Fruit fly (Drosophila melanogaster) whole organism, embryonic: ENCODE results near the gene Rdh.

Experiments
- Bgb ChIP-seq: fragments of 200-800 bp; sonication (Bioruptor generic); IDR thresholded peaks from 2 replicates; pipeline ENCODE4 v1.3.6; 2022; ENCODE audit warnings: missing biosample characterization, missing genetic modification characterization; ENCODE audit not compliant: partially characterized antibody
- Blimp-1 ChIP-seq: fragments of 200-800 bp; sonication (Bioruptor generic); optimal IDR thresholded peaks from 3 replicates; lab custom pipeline; 2018; ENCODE audit warnings: missing biosample characterization, missing genetic modification characterization, mild to moderate bottlenecking, moderate library complexity, missing genetic modification reagents
- CG1024 ChIP-seq: fragments of 200-800 bp; sonication (Bioruptor generic); IDR thresholded peaks from 2 replicates; pipeline ENCODE4 v1.3.6; 2022; ENCODE audit warnings: missing biosample characterization, missing genetic modification characterization
- CG10462 ChIP-seq: fragments of 200-800 bp; sonication (Bioruptor generic); optimal IDR thresholded peaks from 2 replicates; lab custom pipeline; 2016; ENCODE audit warnings: missing biosample characterization, missing genetic modification characterization
- CG11456 ChIP-seq: fragments of 200-800 bp; sonication (Bioruptor generic); IDR thresholded peaks from 3 replicates; pipeline ENCODE4 v1.3.6; 2022; ENCODE audit warnings: missing biosample characterization, missing genetic modification characterization
- CG13296 ChIP-seq: fragments of 200-800 bp; sonication (Bioruptor generic); optimal IDR thresholded peaks from 3 replicates; lab custom pipeline; 2018; ENCODE audit warnings: missing biosample characterization, mild to moderate bottlenecking, missing genetic modification characterization
- CG14014 ChIP-seq: fragments of 200-800 bp; sonication (Bioruptor generic); IDR thresholded peaks from 2 replicates; pipeline ENCODE4 v1.3.6; 2022; ENCODE audit warnings: missing biosample characterization, missing genetic modification characterization
- CG14050 ChIP-seq: fragments of 200-800 bp; sonication (Bioruptor generic); IDR thresholded peaks from 3 replicates; pipeline ENCODE4 v1.3.6; 2022; ENCODE audit warnings: missing biosample characterization, missing genetic modification characterization
- CG14860 ChIP-seq: fragments of 200-800 bp; sonication (Bioruptor generic); IDR thresholded peaks from 3 replicates; pipeline ENCODE4 v1.3.6; 2022; ENCODE audit warnings: missing biosample characterization, missing genetic modification characterization; ENCODE audit not compliant: partially characterized antibody
- CG17186 ChIP-seq: fragments of 200-800 bp; sonication (Bioruptor generic); optimal IDR thresholded peaks from 3 replicates; lab custom pipeline; 2017; ENCODE audit warnings: missing biosample characterization, missing genetic modification reagents, missing genetic modification characterization
- CG18262 ChIP-seq: fragments of 200-800 bp; optimal IDR thresholded peaks from 3 replicates; lab custom pipeline; 2019; ENCODE audit warnings: missing biosample characterization, mild to moderate bottlenecking, missing genetic modification characterization, moderate library complexity
- CG2712 ChIP-seq: fragments of 200-800 bp; optimal IDR thresholded peaks from 3 replicates; lab custom pipeline; 2019; ENCODE audit warnings: missing biosample characterization, mild to moderate bottlenecking, missing genetic modification characterization, moderate library complexity
- CG3726 ChIP-seq: fragments of 200-800 bp; sonication (Bioruptor generic); IDR thresholded peaks from 3 replicates; pipeline ENCODE4, ENCODE4 v1.3.6; 2022; ENCODE audit warnings: missing biosample characterization, missing genetic modification characterization
- CG42726 ChIP-seq: fragments of 200-800 bp; sonication (Bioruptor generic); IDR thresholded peaks from 2 replicates; pipeline ENCODE4 v1.3.6; 2022; ENCODE audit warnings: missing biosample characterization, missing genetic modification characterization; ENCODE audit not compliant: partially characterized antibody
- CG4328 ChIP-seq: fragments of 200-800 bp; sonication (Bioruptor generic); optimal IDR thresholded peaks from 3 replicates; lab custom pipeline; 2017; ENCODE audit warnings: missing biosample characterization, missing genetic modification reagents, missing genetic modification characterization
- CG7786 ChIP-seq: fragments of 200-800 bp; sonication (Bioruptor generic); optimal IDR thresholded peaks from 2 replicates; lab custom pipeline; 2016; ENCODE audit warnings: missing biosample characterization, missing genetic modification characterization
- CG7839 ChIP-seq: fragments of 200-800 bp; sonication (Bioruptor generic); optimal IDR thresholded peaks from 3 replicates; lab custom pipeline; 2018; ENCODE audit warnings: missing biosample characterization, mild to moderate bottlenecking, missing genetic modification characterization, moderate library complexity
- CG8944 ChIP-seq: fragments of 200-800 bp; sonication (Bioruptor generic); optimal IDR thresholded peaks from 3 replicates; lab custom pipeline; 2016; ENCODE audit warnings: missing biosample characterization, missing genetic modification characterization
- CG9727 ChIP-seq: fragments of 200-800 bp; sonication (Bioruptor generic); optimal IDR thresholded peaks from 3 replicates; lab custom pipeline; 2017; ENCODE audit warnings: missing biosample characterization, mild to moderate bottlenecking, missing genetic modification characterization
- Camta ChIP-seq: fragments of 200-800 bp; sonication (Bioruptor generic); optimal IDR thresholded peaks from 2 replicates; lab custom pipeline; 2016; ENCODE audit warnings: missing biosample characterization, missing genetic modification characterization
- Dfd ChIP-seq, 2 experiments: fragments of >200 bp; optimal IDR thresholded peaks; 2 replicates each; lab custom pipeline; 2017; ENCODE audit warnings: missing biosample characterization in 2 of 2, missing genetic modification characterization in 2 of 2
- Dref ChIP-seq: fragments of 200-800 bp; sonication (Bioruptor generic); IDR thresholded peaks from 2 replicates; pipeline ENCODE4 v1.3.6; 2022; ENCODE audit warnings: missing biosample characterization, missing genetic modification characterization
- Hr3 ChIP-seq: fragments of 200-800 bp; sonication (Bioruptor generic); optimal IDR thresholded peaks from 3 replicates; lab custom pipeline; 2016; ENCODE audit warnings: missing biosample characterization, missing genetic modification characterization
- MBD-R2 ChIP-seq: fragments of 200-800 bp; sonication (Bioruptor generic); IDR thresholded peaks from 2 replicates; pipeline ENCODE4 v1.3.6; 2022; ENCODE audit warnings: missing biosample characterization, missing genetic modification characterization
- Opbp ChIP-seq: fragments of 200-800 bp; sonication (Bioruptor generic); IDR thresholded peaks from 3 replicates; pipeline ENCODE4 v1.3.6; 2022; ENCODE audit warnings: missing biosample characterization, missing genetic modification characterization; ENCODE audit not compliant: partially characterized antibody
- Pdp1 ChIP-seq, 2 experiments: fragments of 200-800 bp; sonication (Bioruptor generic); optimal IDR thresholded peaks; 3 replicates each; lab custom pipeline; 2016; ENCODE audit warnings: missing biosample characterization in 2 of 2, missing genetic modification characterization in 2 of 2, mild to moderate bottlenecking in 1 of 2, moderate library complexity in 1 of 2
- Rfx ChIP-seq: fragments of 200-800 bp; sonication (Bioruptor generic); IDR thresholded peaks from 2 replicates; pipeline ENCODE4 v1.3.6; 2022; ENCODE audit warnings: missing biosample characterization, missing genetic modification characterization
- Sry-β ChIP-seq: fragments of 200-800 bp; sonication (Bioruptor generic); optimal IDR thresholded peaks from 2 replicates; lab custom pipeline; 2018; ENCODE audit warnings: missing biosample characterization, mild to moderate bottlenecking, missing genetic modification characterization, moderate library complexity
- Tbp ChIP-seq: fragments of >200 bp; optimal IDR thresholded peaks from 2 replicates; lab custom pipeline; 2018; ENCODE audit warnings: missing biosample characterization, missing genetic modification characterization
- Vsx1 ChIP-seq: fragments of 200-800 bp; sonication (Bioruptor generic); optimal IDR thresholded peaks from 2 replicates; lab custom pipeline; 2017; ENCODE audit warnings: missing biosample characterization, mild to moderate bottlenecking, missing genetic modification characterization, missing genetic modification reagents
- ap ChIP-seq: fragments of 200-800 bp; sonication (Bioruptor generic); IDR thresholded peaks from 2 replicates; pipeline ENCODE4 v1.3.6; 2022; ENCODE audit warnings: missing biosample characterization, missing genetic modification characterization
- bbx ChIP-seq: fragments of 200-800 bp; sonication (Bioruptor generic); IDR thresholded peaks from 2 replicates; pipeline ENCODE4 v1.3.6; 2022; ENCODE audit warnings: missing biosample characterization, missing genetic modification characterization; ENCODE audit not compliant: partially characterized antibody
- dati ChIP-seq: fragments of 200-800 bp; sonication (Bioruptor generic); IDR thresholded peaks from 2 replicates; pipeline ENCODE4 v1.3.6; 2022; ENCODE audit warnings: missing biosample characterization, missing genetic modification characterization
- dimm ChIP-seq: fragments of 200-800 bp; sonication (Bioruptor generic); IDR thresholded peaks from 2 replicates; pipeline ENCODE4 v1.3.6; 2022; ENCODE audit warnings: missing biosample characterization, missing genetic modification characterization
- disco-r ChIP-seq: fragments of 200-800 bp; sonication (Bioruptor generic); optimal IDR thresholded peaks from 2 replicates; lab custom pipeline; 2016; ENCODE audit warnings: missing biosample characterization, missing genetic modification characterization
- dpn ChIP-seq, 2 experiments: fragments of 200-800 bp; sonication (Bioruptor generic); optimal IDR thresholded peaks; 3 replicates each; lab custom pipeline; 2016; ENCODE audit warnings: missing biosample characterization in 2 of 2, missing genetic modification characterization in 2 of 2
- esg ChIP-seq: fragments of 200-800 bp; sonication (Bioruptor generic); conservative IDR thresholded peaks from 2 replicates; pipeline ENCODE4 v1.3.6; 2022; ENCODE audit warnings: missing biosample characterization, missing genetic modification characterization
- fd96Cb ChIP-seq: fragments of 200-800 bp; sonication (Bioruptor generic); optimal IDR thresholded peaks from 2 replicates; lab custom pipeline; 2018; ENCODE audit warnings: missing biosample characterization, mild to moderate bottlenecking, missing genetic modification characterization, moderate library complexity
- fru ChIP-seq: fragments of >200 bp; optimal IDR thresholded peaks from 2 replicates; lab custom pipeline; 2017
- gem ChIP-seq: fragments of 200-800 bp; sonication (Bioruptor generic); optimal IDR thresholded peaks from 2 replicates; lab custom pipeline; 2019; ENCODE audit warnings: missing biosample characterization, mild to moderate bottlenecking, missing genetic modification characterization, moderate library complexity
- ham ChIP-seq: fragments of 200-800 bp; sonication (Bioruptor generic); IDR thresholded peaks from 2 replicates; pipeline ENCODE4 v1.3.6; 2022; ENCODE audit warnings: missing biosample characterization, missing genetic modification characterization
- ken ChIP-seq: fragments of 200-800 bp; sonication (Bioruptor generic); IDR thresholded peaks from 3 replicates; pipeline ENCODE4 v1.3.6; 2022; ENCODE audit warnings: missing biosample characterization, missing genetic modification characterization
- lilli ChIP-seq: fragments of 200-800 bp; sonication (Bioruptor generic); optimal IDR thresholded peaks from 3 replicates; lab custom pipeline; 2016; ENCODE audit warnings: missing biosample characterization, missing genetic modification characterization
- phol ChIP-seq: fragments of 200-800 bp; sonication (Bioruptor generic); optimal IDR thresholded peaks from 3 replicates; lab custom pipeline; 2018; ENCODE audit warnings: missing biosample characterization, mild to moderate bottlenecking, missing genetic modification characterization, moderate library complexity
- sd ChIP-seq: fragments of 200-800 bp; sonication (Bioruptor generic); optimal IDR thresholded peaks from 3 replicates; lab custom pipeline; 2018; ENCODE audit warnings: missing biosample characterization, mild to moderate bottlenecking, missing genetic modification characterization, moderate library complexity
- sisA ChIP-seq: fragments of 200-800 bp; sonication (Bioruptor generic); IDR thresholded peaks from 2 replicates; pipeline ENCODE4 v1.3.6; 2022; ENCODE audit warnings: missing biosample characterization, missing genetic modification characterization
- slbo ChIP-seq: fragments of 200-800 bp; sonication (Bioruptor generic); IDR thresholded peaks from 2 replicates; pipeline ENCODE4 v1.3.6; 2022; ENCODE audit warnings: missing biosample characterization, missing genetic modification characterization
- ssp ChIP-seq: fragments of 200-800 bp; sonication (Bioruptor generic); IDR thresholded peaks from 2 replicates; pipeline ENCODE4 v1.3.6; 2022; ENCODE audit warnings: missing biosample characterization, missing genetic modification characterization
- toy ChIP-seq: fragments of 200-800 bp; sonication (Bioruptor generic); IDR thresholded peaks from 2 replicates; pipeline ENCODE4 v1.3.6; 2022; ENCODE audit warnings: missing biosample characterization, missing genetic modification characterization
- ttk ChIP-seq: fragments of 200-800 bp; sonication (Bioruptor generic); IDR thresholded peaks from 2 replicates; pipeline ENCODE4 v2.1.2; 2022; ENCODE audit warnings: missing biosample characterization, missing genetic modification characterization
- twi ChIP-seq: fragments of 200-800 bp; optimal IDR thresholded peaks from 2 replicates; lab custom pipeline; 2019; ENCODE audit warnings: missing biosample characterization, mild to moderate bottlenecking, missing genetic modification characterization, moderate library complexity

Gene Rdh

DNA sequence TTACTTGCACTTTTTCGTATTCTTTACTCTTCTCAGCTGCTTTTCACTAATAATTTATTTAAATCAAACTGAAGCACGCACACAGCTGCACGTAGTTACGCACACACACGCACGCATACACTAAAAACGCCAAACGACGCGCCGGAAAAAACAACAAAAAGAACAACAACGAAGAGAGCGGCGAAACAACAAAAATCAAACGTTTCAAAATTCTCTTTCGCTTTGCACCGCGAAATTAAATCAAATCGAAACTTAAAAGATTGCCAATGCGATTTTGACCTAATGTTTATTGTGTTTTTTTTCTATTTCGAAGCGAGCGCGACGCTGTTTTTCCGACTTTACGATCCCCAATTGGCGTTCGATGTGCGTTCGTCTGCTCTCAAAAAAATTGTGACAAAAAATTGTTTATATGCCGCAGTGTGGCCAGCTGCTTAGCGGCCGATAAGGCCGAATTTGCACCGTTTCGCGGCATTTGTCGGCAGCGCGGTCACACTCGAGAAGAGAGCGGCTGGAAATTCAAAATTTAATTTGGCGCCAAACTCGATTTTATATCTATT lies 37.6 kb upstream of the Rdh start (continued):
- TF ChIP-seq phol (no peak), Rfx (GFP tag; lab: Robert Waterston, UW) (peak; percentile 41; the same call in 1 of the 2 replicates), sd (tag; lab: Kevin White, UChicago) (no peak), twi (tag; lab: Kevin White, UChicago) (peak; percentile 40), CG10462 (GFP tag; lab: Kevin White, UChicago) (no peak), CG14860 (GFP tag; lab: Robert Waterston, UW) (no peak), CG14014 (GFP tag; lab: Robert Waterston, UW) (no peak; the same call in 1 of the 2 replicates), Sry-β (GFP tag; lab: Kevin White, UChicago) (peak; percentile 45), CG3726 (GFP tag; lab: Robert Waterston, UW) (no peak), fru (lab: Kevin White, UChicago) (no peak), gem (tag; lab: Kevin White, UChicago) (no peak), Tbp (GFP tag; lab: Kevin White, UChicago) (no peak), CG9727 (peak; percentile 36), Hr3 (GFP tag; lab: Kevin White, UChicago) (no peak), dati (GFP tag; lab: Robert Waterston, UW) (no peak), Dfd (GFP tag; optimal IDR thresholded peaks at IDR 0.05; lab: Kevin White, UChicago) (no peak), fd96Cb (tag; lab: Kevin White, UChicago) (no peak), ssp (GFP tag; lab: Robert Waterston, UW) (no peak), CG7839 (tag; lab: Kevin White, UChicago) (peak; percentile 3), dpn (GFP tag; optimal IDR thresholded peaks at IDR 0.05; lab: Kevin White, UChicago) (no peak), Blimp-1 (GFP tag; lab: Kevin White, UChicago) (no peak), dimm (GFP tag; lab: Robert Waterston, UW) (no peak), CG11456 (0 out of 3 replicates have a peak, but pooled peaks have one; percentile 15), CG13296 (GFP tag; lab: Kevin White, UChicago) (peak; percentile 51), Dref (GFP tag; lab: Robert Waterston, UW) (no peak; the same call in 1 of the 2 replicates), CG18262 (tag; lab: Kevin White, UChicago) (no peak), MBD-R2 (GFP tag; lab: Robert Waterston, UW) (no peak; the same call in 1 of the 2 replicates), sisA (GFP tag; lab: Robert Waterston, UW) (no peak), CG42726 (peak; percentile 81), CG2712 (tag; lab: Kevin White, UChicago) (peak; percentile 32), ttk (no peak), ken (GFP tag; lab: Robert Waterston, UW) (no peak), Camta (GFP tag; lab: Kevin White, UChicago) (peak; percentile 15), ap (GFP tag; lab: Robert Waterston, UW) (no peak), CG8944 (GFP tag; lab: Kevin White, UChicago) (no peak), toy (GFP tag; lab: Robert Waterston, UW) (no peak), Bgb (GFP tag; lab: Robert Waterston, UW) (peak; percentile 59; the same call in 1 of the 2 replicates), Opbp (GFP tag; lab: Robert Waterston, UW) (peak; percentile 74), CG7786 (GFP tag; lab: Kevin White, UChicago) (no peak), CG4328 (GFP tag; lab: Kevin White, UChicago) (no peak), bbx (GFP tag; lab: Robert Waterston, UW) (peak; percentile 52; the same call in 1 of the 2 replicates), CG17186 (peak; percentile 51), CG14050 (GFP tag; lab: Robert Waterston, UW) (no peak), esg (no peak), CG1024 (GFP tag; lab: Robert Waterston, UW) (no peak), ham (GFP tag; lab: Robert Waterston, UW) (no peak), slbo (GFP tag; lab: Robert Waterston, UW) (no peak), lilli (GFP tag; lab: Kevin White, UChicago) (no peak), Pdp1 (GFP tag; optimal IDR thresholded peaks at IDR 0.05; lab: Kevin White, UChicago) (peak in 1 of 2 experiments; percentile 31), Vsx1 (GFP tag; lab: Kevin White, UChicago) (no peak), disco-r (peak; percentile 63)
